Fruit fly (Drosophila melanogaster) whole organism, embryonic: Measurements from ENCODE around the gene Glyat.
A peak's percentile ranks its signal among the peaks of the same experiment; 100 is the strongest.

Experiments
- Abd-B ChIP-seq: fragments of 200-800 bp; sonication (Bioruptor generic); optimal IDR thresholded peaks from 2 replicates; lab custom pipeline; 2018; ENCODE audit warnings: missing biosample characterization, mild to moderate bottlenecking, missing genetic modification characterization, moderate library complexity
- Atf6 ChIP-seq: fragments of 200-800 bp; sonication (Bioruptor generic); IDR thresholded peaks from 2 replicates; pipeline ENCODE4 v1.3.6; 2022; ENCODE audit warnings: missing biosample characterization, missing genetic modification characterization
- CG10462 ChIP-seq: fragments of 200-800 bp; sonication (Bioruptor generic); optimal IDR thresholded peaks from 2 replicates; lab custom pipeline; 2016; ENCODE audit warnings: missing biosample characterization, missing genetic modification characterization
- CG10565 ChIP-seq: fragments of 200-800 bp; sonication (Bioruptor generic); optimal IDR thresholded peaks from 3 replicates; lab custom pipeline; 2016; ENCODE audit warnings: missing biosample characterization, mild to moderate bottlenecking, missing genetic modification characterization
- CG11695 ChIP-seq: fragments of 200-800 bp; sonication (Bioruptor generic); IDR thresholded peaks from 3 replicates; pipeline ENCODE4 v1.3.6; 2022; ENCODE audit warnings: missing biosample characterization, missing genetic modification characterization
- CG11696 ChIP-seq: fragments of 200-800 bp; sonication (Bioruptor generic); IDR thresholded peaks from 2 replicates; pipeline ENCODE4 v1.3.6; 2022; ENCODE audit warnings: missing biosample characterization, missing genetic modification characterization
- CG14014 ChIP-seq: fragments of 200-800 bp; sonication (Bioruptor generic); IDR thresholded peaks from 2 replicates; pipeline ENCODE4 v1.3.6; 2022; ENCODE audit warnings: missing biosample characterization, missing genetic modification characterization
- CG17802 ChIP-seq: fragments of 200-800 bp; sonication (Bioruptor generic); optimal IDR thresholded peaks from 2 replicates; lab custom pipeline; 2018; ENCODE audit warnings: missing biosample characterization, mild to moderate bottlenecking, missing genetic modification characterization, moderate library complexity
- CG18476 ChIP-seq: fragments of 200-800 bp; sonication (Bioruptor generic); optimal IDR thresholded peaks from 2 replicates; lab custom pipeline; 2016; ENCODE audit warnings: missing biosample characterization, mild to moderate bottlenecking, missing genetic modification characterization
- CG2202 ChIP-seq: fragments of 200-800 bp; sonication (Bioruptor generic); optimal IDR thresholded peaks from 2 replicates; lab custom pipeline; 2018; ENCODE audit warnings: missing biosample characterization, mild to moderate bottlenecking, missing genetic modification characterization
- CG31365 ChIP-seq: fragments of 200-800 bp; sonication (Bioruptor generic); optimal IDR thresholded peaks from 2 replicates; lab custom pipeline; 2018; ENCODE audit warnings: missing biosample characterization, mild to moderate bottlenecking, missing genetic modification characterization
- CG3163 ChIP-seq: fragments of 200-800 bp; sonication (Bioruptor generic); optimal IDR thresholded peaks from 3 replicates; lab custom pipeline; 2016; ENCODE audit warnings: missing biosample characterization, missing genetic modification characterization
- CG3407 ChIP-seq: fragments of 200-800 bp; sonication (Bioruptor generic); optimal IDR thresholded peaks from 2 replicates; lab custom pipeline; 2018; ENCODE audit warnings: missing biosample characterization, mild to moderate bottlenecking, missing genetic modification characterization
- CG34224 ChIP-seq: fragments of 200-800 bp; sonication (Bioruptor generic); IDR thresholded peaks from 3 replicates; pipeline ENCODE4 v1.3.6; 2022; ENCODE audit warnings: missing biosample characterization, missing genetic modification characterization; ENCODE audit not compliant: partially characterized antibody
- CG34422 ChIP-seq: fragments of 200-800 bp; sonication (Bioruptor generic); IDR thresholded peaks from 3 replicates; pipeline ENCODE4 v1.3.6; 2022; ENCODE audit warnings: missing biosample characterization, missing genetic modification characterization
- CG3847 ChIP-seq: fragments of 200-800 bp; sonication (Bioruptor generic); IDR thresholded peaks from 2 replicates; pipeline ENCODE4 v1.3.6; 2022; ENCODE audit warnings: missing biosample characterization, missing genetic modification characterization
- CG6175 ChIP-seq: fragments of 200-800 bp; sonication (Bioruptor generic); IDR thresholded peaks from 3 replicates; pipeline ENCODE4 v1.3.6; 2022; ENCODE audit warnings: missing biosample characterization, missing genetic modification characterization
- CG6254 ChIP-seq: fragments of 200-800 bp; sonication (Bioruptor generic); optimal IDR thresholded peaks from 3 replicates; lab custom pipeline; 2017; ENCODE audit warnings: mild to moderate bottlenecking, missing biosample characterization, missing genetic modification reagents, missing genetic modification characterization
- CG7372 ChIP-seq: fragments of 200-800 bp; sonication (Bioruptor generic); IDR thresholded peaks from 2 replicates; pipeline ENCODE4 v1.3.6; 2022; ENCODE audit warnings: missing biosample characterization, missing genetic modification characterization
- CkIIα-i1 ChIP-seq: fragments of 200-800 bp; sonication (Bioruptor generic); IDR thresholded peaks from 2 replicates; pipeline ENCODE4 v1.3.6; 2022; ENCODE audit warnings: missing biosample characterization, missing genetic modification characterization
- Dfd ChIP-seq, 2 experiments: fragments of >200 bp; optimal IDR thresholded peaks; 2 replicates each; lab custom pipeline; 2017; ENCODE audit warnings: missing biosample characterization in 2 of 2, missing genetic modification characterization in 2 of 2
- E2f1 ChIP-seq: fragments of 200-800 bp; sonication (Bioruptor generic); IDR thresholded peaks from 2 replicates; pipeline ENCODE4 v1.3.6; 2022; ENCODE audit warnings: missing biosample characterization, missing genetic modification characterization
- Ets97D ChIP-seq: fragments of 200-800 bp; sonication (Bioruptor generic); optimal IDR thresholded peaks from 3 replicates; lab custom pipeline; 2016; ENCODE audit warnings: missing biosample characterization, missing genetic modification characterization
- GATAe ChIP-seq: fragments of 200-800 bp; sonication (Bioruptor generic); conservative IDR thresholded peaks from 2 replicates; pipeline ENCODE4 v1.3.6; 2022; ENCODE audit warnings: missing biosample characterization, missing genetic modification characterization
- Hand ChIP-seq: fragments of 200-800 bp; sonication (Bioruptor generic); optimal IDR thresholded peaks from 2 replicates; lab custom pipeline; 2017; ENCODE audit warnings: mild to moderate bottlenecking, missing biosample characterization, missing genetic modification reagents, missing genetic modification characterization
- Hr39 ChIP-seq: fragments of >200 bp; optimal IDR thresholded peaks from 2 replicates; lab custom pipeline; 2017
- Max ChIP-seq: fragments of 200-800 bp; sonication (Bioruptor generic); optimal IDR thresholded peaks from 2 replicates; lab custom pipeline; 2016; ENCODE audit warnings: missing biosample characterization, mild to moderate bottlenecking, missing genetic modification characterization
- Scr ChIP-seq: fragments of 200-800 bp; sonication (Bioruptor generic); IDR thresholded peaks from 2 replicates; pipeline ENCODE4 v1.3.6; 2022; ENCODE audit warnings: missing biosample characterization, missing genetic modification characterization; ENCODE audit not compliant: partially characterized antibody
- Vsx1 ChIP-seq: fragments of 200-800 bp; sonication (Bioruptor generic); optimal IDR thresholded peaks from 2 replicates; lab custom pipeline; 2017; ENCODE audit warnings: missing biosample characterization, mild to moderate bottlenecking, missing genetic modification characterization, missing genetic modification reagents
- al ChIP-seq: fragments of 200-800 bp; sonication (Bioruptor generic); IDR thresholded peaks from 2 replicates; pipeline ENCODE4 v1.3.6; 2022; ENCODE audit warnings: missing biosample characterization, missing genetic modification characterization
- aop ChIP-seq: fragments of 200-800 bp; sonication (Bioruptor generic); IDR thresholded peaks from 2 replicates; pipeline ENCODE4 v1.3.6; 2022; ENCODE audit warnings: missing biosample characterization, missing genetic modification characterization
- bigmax ChIP-seq: fragments of 200-800 bp; sonication (Bioruptor generic); optimal IDR thresholded peaks from 2 replicates; lab custom pipeline; 2018; ENCODE audit warnings: missing biosample characterization, mild to moderate bottlenecking, missing genetic modification characterization
- bowl ChIP-seq: fragments of 200-800 bp; sonication (Bioruptor generic); IDR thresholded peaks from 2 replicates; pipeline ENCODE4 v1.3.6; 2022; ENCODE audit warnings: missing biosample characterization, missing genetic modification characterization
- caup ChIP-seq: fragments of 200-800 bp; sonication (Bioruptor generic); optimal IDR thresholded peaks from 3 replicates; lab custom pipeline; 2017; ENCODE audit warnings: missing biosample characterization, mild to moderate bottlenecking, missing genetic modification characterization, moderate library complexity; ENCODE audit not compliant: severe bottlenecking
- corto ChIP-seq: fragments of 200-800 bp; sonication (Bioruptor generic); optimal IDR thresholded peaks from 2 replicates; lab custom pipeline; 2016; ENCODE audit warnings: missing biosample characterization, mild to moderate bottlenecking, missing genetic modification characterization, moderate library complexity
- croc ChIP-seq: fragments of 200-800 bp; sonication (Bioruptor generic); conservative IDR thresholded peaks from 3 replicates; pipeline ENCODE4 v1.3.6; 2022; ENCODE audit warnings: missing biosample characterization, missing genetic modification characterization
- dan ChIP-seq: fragments of 200-800 bp; sonication (Bioruptor generic); IDR thresholded peaks from 2 replicates; pipeline ENCODE4 v1.3.6; 2022; ENCODE audit warnings: missing biosample characterization, missing genetic modification characterization
- dpn ChIP-seq, 2 experiments: fragments of 200-800 bp; sonication (Bioruptor generic); optimal IDR thresholded peaks; 3 replicates each; lab custom pipeline; 2016; ENCODE audit warnings: missing biosample characterization in 2 of 2, missing genetic modification characterization in 2 of 2
- eve ChIP-seq, 2 experiments: fragments of >200 bp; optimal IDR thresholded peaks; 2 replicates each; lab custom pipeline; 2017; ENCODE audit warnings: missing biosample characterization in 2 of 2, missing genetic modification characterization in 2 of 2
- exex ChIP-seq: fragments of 200-800 bp; sonication (Bioruptor generic); optimal IDR thresholded peaks from 4 replicates; lab custom pipeline; 2018; ENCODE audit warnings: missing biosample characterization, mild to moderate bottlenecking, missing genetic modification characterization, moderate library complexity
- grn ChIP-seq: fragments of 200-800 bp; sonication (Bioruptor generic); optimal IDR thresholded peaks from 3 replicates; lab custom pipeline; 2017; ENCODE audit warnings: missing biosample characterization, missing genetic modification characterization
- kni ChIP-seq: fragments of 200-800 bp; sonication (Bioruptor generic); optimal IDR thresholded peaks from 3 replicates; lab custom pipeline; 2017; ENCODE audit warnings: mild to moderate bottlenecking, missing biosample characterization, missing genetic modification reagents, missing genetic modification characterization
- luna ChIP-seq: fragments of 200-800 bp; sonication (Bioruptor generic); optimal IDR thresholded peaks from 2 replicates; lab custom pipeline; 2016; ENCODE audit warnings: missing biosample characterization, missing genetic modification characterization
- onecut ChIP-seq: fragments of 200-800 bp; sonication (Bioruptor generic); IDR thresholded peaks from 2 replicates; pipeline ENCODE4 v1.3.6; 2022; ENCODE audit warnings: missing biosample characterization, missing genetic modification characterization
- otp ChIP-seq: fragments of 200-800 bp; sonication (Bioruptor generic); IDR thresholded peaks from 3 replicates; pipeline ENCODE4, ENCODE4 v1.3.6; 2022; ENCODE audit warnings: missing biosample characterization, missing genetic modification characterization
- peb ChIP-seq: fragments of 200-800 bp; sonication (Bioruptor generic); IDR thresholded peaks from 2 replicates; pipeline ENCODE4 v1.3.6; 2022; ENCODE audit warnings: missing biosample characterization, missing genetic modification characterization
- rib ChIP-seq: fragments of 200-800 bp; sonication (Bioruptor generic); IDR thresholded peaks from 2 replicates; pipeline ENCODE4 v1.3.6; 2022; ENCODE audit warnings: missing biosample characterization, missing genetic modification characterization
- sens ChIP-seq: fragments of 200-800 bp; sonication (Bioruptor generic); peaks from one replicate; lab custom pipeline; 2016; ENCODE audit warnings: missing biosample characterization, missing genetic modification characterization
- sim ChIP-seq: fragments of 200-800 bp; sonication (Bioruptor generic); IDR thresholded peaks from 2 replicates; pipeline ENCODE4 v1.3.6; 2022; ENCODE audit warnings: missing biosample characterization, missing genetic modification characterization
- slp2 ChIP-seq: fragments of 200-800 bp; sonication (Bioruptor generic); optimal IDR thresholded peaks from 2 replicates; lab custom pipeline; 2016; ENCODE audit warnings: missing biosample characterization, missing genetic modification characterization
- sug ChIP-seq: fragments of 200-800 bp; optimal IDR thresholded peaks from 2 replicates; lab custom pipeline; 2019; ENCODE audit warnings: missing biosample characterization, mild to moderate bottlenecking, missing genetic modification characterization, moderate library complexity
- twi ChIP-seq: fragments of 200-800 bp; optimal IDR thresholded peaks from 2 replicates; lab custom pipeline; 2019; ENCODE audit warnings: missing biosample characterization, mild to moderate bottlenecking, missing genetic modification characterization, moderate library complexity
- wor ChIP-seq: fragments of 200-800 bp; sonication (Bioruptor generic); IDR thresholded peaks from 2 replicates; pipeline ENCODE4 v1.3.6; 2022; ENCODE audit warnings: missing biosample characterization, missing genetic modification characterization

Gene Glyat

dm6 chr2L:7998655-7999054 lies 11.8 kb downstream of the Glyat start, which contains the start of gene Sirup (continued):
- TF ChIP-seq twi (peak; percentile 83), Hand (GFP tag; lab: Kevin White, UChicago) (no peak), CG2202 (tag; lab: Kevin White, UChicago) (no peak), CG18476 (no peak), Abd-B (GFP tag; lab: Kevin White, UChicago) (peak; percentile 85), dan (no peak), Ets97D (GFP tag; lab: Kevin White, UChicago) (peak; percentile 76), Hr39 (no peak), CG6254 (GFP tag; lab: Kevin White, UChicago) (no peak), Max (GFP tag; lab: Kevin White, UChicago) (no peak), slp2 (no peak), CG17802 (no peak), bowl (no peak), CG34224 (GFP tag; lab: Robert Waterston, UW) (no peak), CG3407 (GFP tag; lab: Kevin White, UChicago) (no peak), Vsx1 (GFP tag; lab: Kevin White, UChicago) (no peak), CG11695 (no peak), al (GFP tag; lab: Robert Waterston, UW) (no peak), Scr (GFP tag; lab: Robert Waterston, UW) (no peak), rib (peak; percentile 15; the same call in 1 of the 2 replicates), CkIIα-i1 (GFP tag; lab: Robert Waterston, UW) (no peak), CG31365 (tag; lab: Kevin White, UChicago) (no peak), CG3163 (GFP tag; lab: Kevin White, UChicago) (no peak), caup (GFP tag; lab: Kevin White, UChicago) (no peak), luna (GFP tag; lab: Kevin White, UChicago) (no peak), Dfd (GFP tag; optimal IDR thresholded peaks at IDR 0.05; lab: Kevin White, UChicago) (no peak)

dm6 chr2L:7998080-7998457 lies 12.4 kb downstream of the Glyat start, which contains the start of gene CG7227:
Gene CG7227 (minus strand): TSS chr2L:7998151.
- TF ChIP-seq CG10565 (no peak), CG34422 (GFP tag; lab: Robert Waterston, UW) (no peak), croc (GFP tag; lab: Robert Waterston, UW) (no peak), Abd-B (GFP tag; lab: Kevin White, UChicago) (no peak), sens (peak; percentile 55), sug (peak; percentile 37), wor (GFP tag; lab: Robert Waterston, UW) (no peak), Dfd (GFP tag; optimal IDR thresholded peaks at IDR 0.05; lab: Kevin White, UChicago) (no peak), bigmax (GFP tag; lab: Kevin White, UChicago) (no peak), CG6175 (GFP tag; lab: Robert Waterston, UW) (no peak), eve (GFP tag; optimal IDR thresholded peaks at IDR 0.05; lab: Kevin White, UChicago) (no peak), exex (tag; lab: Kevin White, UChicago) (peak; percentile 97), CG11696 (GFP tag; lab: Robert Waterston, UW) (no peak), onecut (0 out of 2 replicates have a peak, but pooled peaks have one; percentile 1), aop (no peak), CG10462 (GFP tag; lab: Kevin White, UChicago) (no peak), peb (GFP tag; lab: Robert Waterston, UW) (no peak), GATAe (GFP tag; lab: Robert Waterston, UW) (0 out of 2 replicates have a peak, but pooled peaks have one; percentile 11), otp (GFP tag; lab: Robert Waterston, UW) (no peak), CG14014 (GFP tag; lab: Robert Waterston, UW) (no peak), grn (peak; percentile 96), Atf6 (0 out of 2 replicates have a peak, but pooled peaks have one; percentile 16), sim (no peak), kni (GFP tag; lab: Kevin White, UChicago) (peak; percentile 3), CG3847 (no peak), corto (GFP tag; lab: Kevin White, UChicago) (no peak), dpn (GFP tag; optimal IDR thresholded peaks at IDR 0.05; lab: Kevin White, UChicago) (no peak), E2f1 (GFP tag; lab: Robert Waterston, UW) (no peak), CG7372 (GFP tag; lab: Robert Waterston, UW) (no peak)
